Worm (Caenorhabditis elegans) whole organism, midembryonic: Measurements from ENCODE around the gene flp-34.

Experiments
- T22C8.4 ChIP-seq: fragments of 200-800 bp; sonication (Bioruptor generic); IDR thresholded peaks from 2 replicates; pipeline ENCODE4 v1.3.6; 2022; ENCODE audit warnings: missing genetic modification characterization, missing compliant biosample characterization
- cog-1 ChIP-seq: sonication (generic microtip); optimal IDR thresholded peaks from 2 replicates; lab custom pipeline; 2016; ENCODE audit warnings: missing genetic modification characterization, missing compliant biosample characterization
- flt-1 ChIP-seq: fragments of 200-800 bp; sonication (Bioruptor generic); IDR thresholded peaks from 2 replicates; pipeline ENCODE4 v1.3.6; 2022; ENCODE audit warnings: missing genetic modification characterization, missing compliant biosample characterization
- klf-2 ChIP-seq: fragments of 200-800 bp; sonication (Bioruptor generic); conservative IDR thresholded peaks from 2 replicates; pipeline ENCODE4 v1.3.6; 2022; ENCODE audit warnings: missing genetic modification reagents, missing genetic modification characterization, missing compliant biosample characterization
- med-1 ChIP-seq: sonication (generic microtip); optimal IDR thresholded peaks from 2 replicates; lab custom pipeline; 2017; ENCODE audit warnings: missing genetic modification characterization, mild to moderate bottlenecking, missing compliant biosample characterization, antibody characterized with exemption, missing genetic modification reagents; ENCODE audit not compliant: insufficient read depth
- ref-1 ChIP-seq: fragments of 200-800 bp; sonication (Bioruptor generic); conservative IDR thresholded peaks from 2 replicates; pipeline ENCODE4 v1.3.6; 2022; ENCODE audit warnings: missing genetic modification reagents, missing genetic modification characterization, missing compliant biosample characterization
- tab-1 ChIP-seq: fragments of 200-800 bp; sonication (Bioruptor generic); IDR thresholded peaks from 2 replicates; pipeline ENCODE4 v1.3.6; 2022; ENCODE audit warnings: missing genetic modification characterization, missing compliant biosample characterization
- ztf-23 ChIP-seq: fragments of 200-800 bp; sonication (Bioruptor generic); IDR thresholded peaks from 2 replicates; pipeline ENCODE4 v1.3.6; 2022; ENCODE audit warnings: missing genetic modification reagents, missing genetic modification characterization, missing compliant biosample characterization
- ztf-29 ChIP-seq: fragments of 200-800 bp; sonication (Bioruptor generic); IDR thresholded peaks from 2 replicates; pipeline ENCODE4 v1.3.6; 2022; ENCODE audit warnings: missing genetic modification reagents, missing genetic modification characterization, missing compliant biosample characterization

flp-34 gene

ce11 chrV:1009037-1009436 lies 24.2 kb downstream of the flp-34 start:
- TF ChIP-seq klf-2, result no peak
- no peak for TF ChIP-seq T22C8.4
- TF ChIP-seq ztf-29 (GFP tag; lab: Robert Waterston, UW), result no peak
- TF ChIP-seq ref-1 (GFP tag; lab: Robert Waterston, UW), result no peak
- no peak for TF ChIP-seq cog-1 (tag; lab: Kevin White, UChicago)
- TF ChIP-seq med-1 (GFP tag; lab: Kevin White, UChicago), result no peak
- no peak for TF ChIP-seq tab-1
- no peak for TF ChIP-seq ztf-23
- no peak for TF ChIP-seq flt-1 (GFP tag; lab: Robert Waterston, UW)

DNA sequence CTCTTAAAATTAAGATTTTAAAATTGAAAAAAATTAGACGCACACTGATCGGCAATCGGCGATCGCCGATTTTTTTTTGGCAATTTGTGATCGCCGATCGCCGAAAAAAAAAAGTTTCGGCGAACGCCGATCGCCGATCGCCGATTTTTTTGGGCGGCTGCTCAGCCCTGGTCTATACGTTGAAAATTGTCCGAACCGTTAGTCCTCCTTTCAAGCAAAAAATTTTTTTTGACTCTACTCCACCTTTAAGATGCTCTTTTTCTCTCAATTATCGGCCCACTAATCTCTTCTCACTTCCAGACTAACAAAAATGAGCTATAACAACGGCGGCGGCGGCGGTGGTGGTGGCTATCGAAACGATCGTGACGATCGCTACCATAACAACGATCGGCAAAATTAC lies 24.7 kb downstream of the flp-34 start, which contains the start of gene ergo-1:
ergo-1 (plus strand) TSS at position 301 of the 400 bp plus-strand sequence.
- no peak for TF ChIP-seq ztf-23
- TF ChIP-seq klf-2, result no peak
- TF ChIP-seq tab-1, result no peak

DNA sequence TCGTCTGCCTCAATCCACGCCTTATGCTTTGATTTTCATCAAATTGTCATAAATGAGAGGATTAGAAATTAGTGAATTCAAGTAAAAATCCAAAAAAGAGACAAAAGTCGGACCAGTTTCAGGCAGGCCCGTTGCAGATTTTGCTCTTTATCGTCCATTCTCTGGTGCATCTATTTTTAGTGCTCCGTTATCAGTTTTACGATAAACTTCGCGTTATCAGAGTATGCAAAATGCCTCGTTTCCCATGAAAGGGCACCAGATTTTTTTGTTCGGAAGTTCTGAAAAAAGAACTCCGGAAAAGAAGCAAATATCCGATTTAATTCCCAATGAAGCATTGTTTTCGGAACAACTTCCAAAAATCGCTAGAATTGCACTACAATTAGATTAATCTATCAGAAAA lies 27.3 kb downstream of the flp-34 start:
- TF ChIP-seq med-1 (GFP tag; lab: Kevin White, UChicago) (no peak), ztf-29 (GFP tag; lab: Robert Waterston, UW) (no peak), T22C8.4 (no peak), ref-1 (GFP tag; lab: Robert Waterston, UW) (no peak), cog-1 (tag; lab: Kevin White, UChicago) (no peak), tab-1 (no peak), klf-2 (no peak), ztf-23 (no peak), flt-1 (GFP tag; lab: Robert Waterston, UW) (no peak)

- TF ChIP-seq ztf-29 (GFP tag; lab: Robert Waterston, UW) (no peak), ztf-23 (peak; percentile 82), med-1 (GFP tag; lab: Kevin White, UChicago) (no peak), flt-1 (GFP tag; lab: Robert Waterston, UW) (peak; percentile 70; the same call in 1 of the 2 replicates), T22C8.4 (no peak), ref-1 (GFP tag; lab: Robert Waterston, UW) (no peak), cog-1 (tag; lab: Kevin White, UChicago) (peak; percentile 90), klf-2 (peak; percentile 65), tab-1 (no peak)
Measured at ce11 chrV:1003826-1004225, 29.4 kb downstream of the flp-34 start.

DNA sequence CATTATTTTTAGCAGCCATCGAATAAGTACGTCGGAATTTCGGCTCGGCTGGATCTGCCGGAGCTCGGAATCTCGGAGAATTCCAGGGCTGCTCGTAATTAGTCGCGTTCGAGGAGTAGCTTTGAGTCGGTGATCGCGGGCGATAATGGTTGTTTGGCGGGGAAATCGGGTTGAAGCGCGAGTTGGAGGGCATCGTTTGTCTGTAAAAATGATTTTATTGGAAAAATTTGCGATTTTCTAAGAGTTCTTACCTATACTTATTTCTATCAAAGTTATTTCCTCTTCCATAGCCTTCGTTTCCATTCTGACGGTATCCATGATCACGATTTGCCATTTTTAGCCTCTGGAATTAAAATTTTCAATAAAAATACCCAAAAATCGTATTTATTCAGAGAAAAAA lies 29.8 kb downstream of the flp-34 start, which contains the start of gene Y50D4C.5:
Y50D4C.5 (minus strand) TSS at position 345 of the 400 bp plus-strand sequence.
- TF ChIP-seq ref-1 (GFP tag; lab: Robert Waterston, UW) (no peak), klf-2 (no peak), flt-1 (GFP tag; lab: Robert Waterston, UW) (no peak), ztf-23 (no peak), T22C8.4 (no peak), med-1 (GFP tag; lab: Kevin White, UChicago) (no peak), cog-1 (tag; lab: Kevin White, UChicago) (no peak), tab-1 (no peak), ztf-29 (GFP tag; lab: Robert Waterston, UW) (no peak)

DNA sequence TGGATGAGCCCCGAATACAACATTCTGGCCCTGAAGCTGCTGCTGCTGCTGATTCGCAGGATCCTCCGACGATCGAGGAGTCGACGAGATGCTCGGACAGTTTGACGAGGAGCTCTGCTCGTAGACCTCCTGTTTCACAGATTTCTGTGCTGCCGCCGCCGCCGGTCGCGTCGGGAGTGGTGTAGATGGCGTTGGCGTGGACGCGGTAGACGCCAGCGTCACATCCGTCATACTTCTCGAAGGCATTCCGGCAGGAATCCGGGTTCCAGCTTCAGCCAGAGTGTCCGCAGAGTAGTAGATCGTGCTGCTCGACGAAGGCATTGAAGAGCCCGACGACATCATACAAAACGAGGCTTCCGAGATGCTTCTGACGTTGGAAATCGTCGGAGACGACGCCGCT lies 32.0 kb downstream of the flp-34 start:
- TF ChIP-seq T22C8.4, result no peak
- TF ChIP-seq ztf-23, result no peak
- TF ChIP-seq med-1 (GFP tag; lab: Kevin White, UChicago), result no peak
- TF ChIP-seq flt-1 (GFP tag; lab: Robert Waterston, UW), result no peak
- no peak for TF ChIP-seq ref-1 (GFP tag; lab: Robert Waterston, UW)
- TF ChIP-seq tab-1, result no peak
- no peak for TF ChIP-seq klf-2

- TF ChIP-seq ztf-29 (GFP tag; lab: Robert Waterston, UW) (no peak), T22C8.4 (peak; percentile 61)
Measured at ce11 chrV:995635-996034, 37.6 kb downstream of the flp-34 start.

DNA sequence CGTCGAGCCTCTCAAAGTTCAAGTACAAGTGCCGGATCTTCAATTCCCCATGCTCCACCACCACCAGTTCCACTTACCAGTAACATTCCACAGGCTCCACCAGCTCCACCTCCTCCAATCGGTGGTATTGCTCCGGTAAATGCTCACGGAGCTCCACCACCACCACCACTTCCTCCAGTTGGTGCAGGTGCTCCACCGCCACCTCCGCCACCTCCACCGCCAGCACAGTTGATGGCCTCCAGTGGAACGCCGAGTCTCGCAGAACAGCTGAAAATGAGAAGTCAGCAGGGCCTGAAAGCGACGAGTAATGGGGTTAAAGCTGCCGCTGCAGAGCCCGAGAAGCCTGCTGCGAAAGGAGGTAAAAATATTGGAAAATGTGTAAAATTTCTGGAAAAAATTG lies 42.9 kb downstream of the flp-34 start:
- TF ChIP-seq ztf-29 (GFP tag; lab: Robert Waterston, UW) (no peak), ztf-23 (no peak), cog-1 (tag; lab: Kevin White, UChicago) (no peak), tab-1 (no peak), ref-1 (GFP tag; lab: Robert Waterston, UW) (no peak), flt-1 (GFP tag; lab: Robert Waterston, UW) (no peak), med-1 (GFP tag; lab: Kevin White, UChicago) (no peak), T22C8.4 (no peak), klf-2 (no peak)

DNA sequence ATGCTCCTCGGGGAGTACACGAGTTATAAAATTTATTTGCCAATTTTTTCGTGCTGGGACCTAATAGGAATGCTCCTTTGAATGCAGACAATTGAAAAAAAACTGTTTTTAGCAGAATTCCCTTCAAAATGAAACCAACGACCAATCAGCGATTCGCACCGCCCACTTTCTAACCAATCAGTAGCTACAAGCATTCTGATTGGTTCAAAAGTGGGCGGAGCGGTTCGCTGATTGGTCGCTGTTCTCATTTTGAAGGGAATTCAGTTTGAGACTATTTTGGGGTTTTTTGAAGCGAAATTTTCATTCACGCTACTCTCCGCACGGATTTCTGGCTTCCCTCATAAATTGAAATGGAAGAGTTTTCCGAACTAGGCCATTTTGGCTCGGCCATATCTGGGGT lies 50.1 kb downstream of the flp-34 start:
- no peak for TF ChIP-seq ref-1 (GFP tag; lab: Robert Waterston, UW)
- TF ChIP-seq flt-1 (GFP tag; lab: Robert Waterston, UW), result no peak

DNA sequence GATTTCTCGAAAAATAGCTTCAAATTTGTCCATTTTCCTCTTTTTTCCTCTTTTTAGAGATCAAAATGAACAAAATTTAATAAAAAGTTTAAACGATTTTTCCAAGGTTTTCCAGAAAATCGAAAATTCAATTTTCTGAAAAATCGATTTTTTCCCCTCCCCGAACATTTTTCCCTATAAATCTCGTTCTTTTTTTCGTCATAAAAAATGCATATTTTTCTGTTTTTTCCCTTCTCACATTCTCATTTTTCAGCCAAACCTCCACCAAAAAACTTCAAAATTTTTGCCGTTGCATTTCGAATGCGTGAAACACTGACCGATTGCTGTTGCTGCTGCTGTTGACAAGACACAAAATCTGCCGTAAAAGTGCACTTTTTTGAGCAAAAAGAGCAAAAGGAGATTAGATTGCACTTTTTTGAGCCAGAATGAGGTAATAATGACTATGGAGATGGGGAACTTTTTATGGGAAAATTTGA lies 50.9 kb downstream of the flp-34 start, which contains the start of the genes Y50D4C.12 and unc-34:
Y50D4C.12 (plus strand) TSS at position 301 of the 476 bp plus-strand sequence.
unc-34 (plus strand) TSS at position 426 of the 476 bp plus-strand sequence.
- TF ChIP-seq ztf-23 (no peak), ref-1 (GFP tag; lab: Robert Waterston, UW) (no peak), cog-1 (tag; lab: Kevin White, UChicago) (no peak), klf-2 (no peak), tab-1 (no peak), T22C8.4 (no peak), flt-1 (GFP tag; lab: Robert Waterston, UW) (no peak), ztf-29 (GFP tag; lab: Robert Waterston, UW) (no peak), med-1 (GFP tag; lab: Kevin White, UChicago) (no peak)

ce11 chrV:979698-980097 lies 53.5 kb downstream of the flp-34 start:
- no peak for TF ChIP-seq ztf-29 (GFP tag; lab: Robert Waterston, UW)
- TF ChIP-seq flt-1 (GFP tag; lab: Robert Waterston, UW), result peak; percentile 33; the same call in 1 of the 2 replicates
- 0 out of 2 replicates have a peak, but pooled peaks have one; percentile 39 for TF ChIP-seq ztf-23
